Worm (Caenorhabditis elegans): ENCODE data around the gene puf-5.

DNA sequence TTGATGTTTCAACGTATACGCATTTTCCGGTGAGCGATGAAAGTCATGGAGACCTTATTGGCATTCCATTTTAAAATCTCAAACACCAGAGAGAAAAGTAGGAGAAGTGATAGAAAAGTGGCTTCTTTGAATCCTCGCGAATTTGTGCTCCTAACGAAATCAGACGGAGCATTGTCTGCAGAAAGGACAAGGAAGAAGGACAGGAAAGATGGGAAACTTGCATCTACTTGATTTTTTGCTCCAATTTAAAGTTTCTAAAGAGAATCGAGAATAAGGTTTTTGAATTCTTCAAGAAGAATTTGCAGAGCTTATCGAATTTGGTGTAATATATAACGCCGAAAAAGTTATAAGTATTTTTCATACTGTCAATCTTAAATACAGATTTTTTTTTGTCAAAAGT is 24.2 kb upstream of the puf-5 start:
- TF ChIP-seq ceh-16 (tag; optimal IDR thresholded peaks at IDR 0.05): no peak
- no peak for TF ChIP-seq aly-2 (tag; optimal IDR thresholded peaks at IDR 0.05)
- TF ChIP-seq lin-11 (tag; optimal IDR thresholded peaks at IDR 0.05): no peak
